Fruit fly (Drosophila melanogaster) whole organism, pupa: ENCODE measurements around the gene VhaAC39-1.

Source experiments
- CG10348 ChIP-seq: fragments of 200-800 bp; sonication (Bioruptor generic); IDR thresholded peaks from 2 replicates; pipeline ENCODE4 v1.3.6; 2022; ENCODE audit warnings: missing biosample characterization, missing genetic modification characterization
- CG15710 ChIP-seq: fragments of 200-800 bp; sonication (Bioruptor generic); optimal IDR thresholded peaks from 2 replicates; lab custom pipeline; 2018; ENCODE audit warnings: missing biosample characterization, mild to moderate bottlenecking, missing genetic modification characterization, moderate library complexity
- CG17806 ChIP-seq: fragments of 200-800 bp; sonication (Bioruptor generic); optimal IDR thresholded peaks from 2 replicates; lab custom pipeline; 2018; ENCODE audit warnings: missing biosample characterization, mild to moderate bottlenecking, missing genetic modification characterization, moderate library complexity
- CG32121 ChIP-seq: fragments of 200-800 bp; sonication (Bioruptor generic); IDR thresholded peaks from 2 replicates; pipeline ENCODE4 v1.3.6; 2022; ENCODE audit warnings: missing biosample characterization, missing genetic modification characterization
- CG34367 ChIP-seq: fragments of 200-800 bp; sonication (Bioruptor generic); optimal IDR thresholded peaks from 2 replicates; lab custom pipeline; 2018; ENCODE audit warnings: missing biosample characterization, mild to moderate bottlenecking, missing genetic modification characterization
- CG8159 ChIP-seq: fragments of 200-800 bp; sonication (Bioruptor generic); optimal IDR thresholded peaks from 3 replicates; lab custom pipeline; 2018; ENCODE audit warnings: missing biosample characterization, mild to moderate bottlenecking, missing genetic modification characterization, moderate library complexity
- CG8301 ChIP-seq: fragments of 200-800 bp; sonication (Bioruptor generic); optimal IDR thresholded peaks from 2 replicates; lab custom pipeline; 2018; ENCODE audit warnings: missing biosample characterization, mild to moderate bottlenecking, missing genetic modification characterization
- D1 ChIP-seq: fragments of 200-800 bp; sonication (Bioruptor generic); optimal IDR thresholded peaks from 2 replicates; lab custom pipeline; 2018; ENCODE audit warnings: missing biosample characterization, mild to moderate bottlenecking, missing genetic modification characterization, moderate library complexity
- EcR ChIP-seq: fragments of 200-800 bp; sonication (Bioruptor generic); optimal IDR thresholded peaks from 3 replicates; lab custom pipeline; 2019; ENCODE audit warnings: missing biosample characterization, missing genetic modification characterization, mild to moderate bottlenecking, moderate library complexity, missing genetic modification reagents
- Pif1B ChIP-seq: fragments of 200-800 bp; sonication (Bioruptor generic); optimal IDR thresholded peaks from 3 replicates; lab custom pipeline; 2016; ENCODE audit warnings: missing biosample characterization, missing genetic modification characterization
- Snoo ChIP-seq: fragments of 200-800 bp; sonication (Bioruptor generic); optimal IDR thresholded peaks from 3 replicates; lab custom pipeline; 2017; ENCODE audit warnings: missing biosample characterization, mild to moderate bottlenecking, missing genetic modification characterization, inconsistent platforms

dm6 chrX:3835764-3836342 is 44.7 kb upstream of the VhaAC39-1 start:
- no peak for TF ChIP-seq CG15710
- TF ChIP-seq CG10348 (GFP tag; lab: Robert Waterston, UW) = no peak
- TF ChIP-seq D1 (tag; lab: Kevin White, UChicago) = no peak
- TF ChIP-seq EcR (GFP tag; lab: Kevin White, UChicago) = no peak
- no peak for TF ChIP-seq CG17806 (tag; lab: Kevin White, UChicago)
- TF ChIP-seq CG8301 (tag; lab: Kevin White, UChicago) = no peak
- TF ChIP-seq Pif1B (GFP tag; lab: Kevin White, UChicago) = no peak
- no peak for TF ChIP-seq CG32121 (GFP tag; lab: Robert Waterston, UW)
- TF ChIP-seq CG34367 (tag; lab: Kevin White, UChicago) = no peak
- TF ChIP-seq CG8159 (tag; lab: Kevin White, UChicago) = no peak
- no peak for TF ChIP-seq Snoo (tag; lab: Kevin White, UChicago)
